Worm (Caenorhabditis elegans) whole organism, midembryonic: ENCODE data around the gene alg-4.

Source experiments
- T22C8.4 ChIP-seq: fragments of 200-800 bp; sonication (Bioruptor generic); IDR thresholded peaks from 2 replicates; pipeline ENCODE4 v1.3.6; 2022; ENCODE audit warnings: missing genetic modification characterization, missing compliant biosample characterization
- cog-1 ChIP-seq: sonication (generic microtip); optimal IDR thresholded peaks from 2 replicates; lab custom pipeline; 2016; ENCODE audit warnings: missing genetic modification characterization, missing compliant biosample characterization
- flt-1 ChIP-seq: fragments of 200-800 bp; sonication (Bioruptor generic); IDR thresholded peaks from 2 replicates; pipeline ENCODE4 v1.3.6; 2022; ENCODE audit warnings: missing genetic modification characterization, missing compliant biosample characterization
- klf-2 ChIP-seq: fragments of 200-800 bp; sonication (Bioruptor generic); conservative IDR thresholded peaks from 2 replicates; pipeline ENCODE4 v1.3.6; 2022; ENCODE audit warnings: missing genetic modification reagents, missing genetic modification characterization, missing compliant biosample characterization
- med-1 ChIP-seq: sonication (generic microtip); optimal IDR thresholded peaks from 2 replicates; lab custom pipeline; 2017; ENCODE audit warnings: missing genetic modification characterization, mild to moderate bottlenecking, missing compliant biosample characterization, antibody characterized with exemption, missing genetic modification reagents; ENCODE audit not compliant: insufficient read depth
- ref-1 ChIP-seq: fragments of 200-800 bp; sonication (Bioruptor generic); conservative IDR thresholded peaks from 2 replicates; pipeline ENCODE4 v1.3.6; 2022; ENCODE audit warnings: missing genetic modification reagents, missing genetic modification characterization, missing compliant biosample characterization
- tab-1 ChIP-seq: fragments of 200-800 bp; sonication (Bioruptor generic); IDR thresholded peaks from 2 replicates; pipeline ENCODE4 v1.3.6; 2022; ENCODE audit warnings: missing genetic modification characterization, missing compliant biosample characterization
- ztf-23 ChIP-seq: fragments of 200-800 bp; sonication (Bioruptor generic); IDR thresholded peaks from 2 replicates; pipeline ENCODE4 v1.3.6; 2022; ENCODE audit warnings: missing genetic modification reagents, missing genetic modification characterization, missing compliant biosample characterization
- ztf-29 ChIP-seq: fragments of 200-800 bp; sonication (Bioruptor generic); IDR thresholded peaks from 2 replicates; pipeline ENCODE4 v1.3.6; 2022; ENCODE audit warnings: missing genetic modification reagents, missing genetic modification characterization, missing compliant biosample characterization

DNA sequence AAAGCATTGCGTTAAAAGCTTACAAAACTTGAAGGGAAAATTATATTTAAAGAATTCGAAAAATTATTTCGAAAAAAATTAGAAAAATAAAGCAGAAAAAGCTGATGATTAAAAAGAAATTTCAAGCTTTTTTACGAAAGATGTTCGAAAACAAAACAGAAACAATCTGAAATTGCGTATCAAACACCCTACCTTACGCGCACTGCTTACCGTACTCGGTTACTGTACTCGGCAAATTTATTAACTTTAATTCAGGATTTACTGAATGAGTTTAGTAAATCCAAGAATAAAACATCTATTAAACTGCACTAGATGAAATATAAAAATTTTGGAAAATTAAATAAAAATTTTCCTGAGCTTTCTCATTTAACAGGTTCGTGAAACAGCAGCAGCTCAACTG lies 28.8 kb downstream of the alg-4 start:
- TF ChIP-seq T22C8.4 (GFP tag; lab: Robert Waterston, UW) (no peak), ref-1 (GFP tag; lab: Robert Waterston, UW) (no peak), ztf-23 (GFP tag; lab: Robert Waterston, UW) (no peak), flt-1 (GFP tag; lab: Robert Waterston, UW) (no peak), tab-1 (GFP tag; lab: Robert Waterston, UW) (no peak), ztf-29 (GFP tag; lab: Robert Waterston, UW) (no peak), med-1 (GFP tag; lab: Kevin White, UChicago) (no peak), klf-2 (GFP tag; lab: Robert Waterston, UW) (no peak), cog-1 (tag; lab: Kevin White, UChicago) (no peak)
